Worm (Caenorhabditis elegans): ENCODE results near the gene F22B5.4.

F22B5.4 gene

ce11 chrII:8472916-8473315 lies 23.4 kb downstream of the F22B5.4 start:
- TF ChIP-seq ces-1 (GFP tag; optimal IDR thresholded peaks at IDR 0.05) = no peak
- no peak for TF ChIP-seq mab-5 (tag; optimal IDR thresholded peaks at IDR 0.05)
- TF ChIP-seq sptf-1 (tag; optimal IDR thresholded peaks at IDR 0.05) = no peak
- TF ChIP-seq sem-2 (GFP tag; optimal IDR thresholded peaks at IDR 0.05) = no peak
- no peak for TF ChIP-seq lin-32 (GFP tag; optimal IDR thresholded peaks at IDR 0.05)
- TF ChIP-seq mls-2 (tag; optimal IDR thresholded peaks at IDR 0.05) = no peak
- no peak for TF ChIP-seq nhr-76 (tag; optimal IDR thresholded peaks at IDR 0.05)
- no peak for TF ChIP-seq tbx-8 (GFP tag; optimal IDR thresholded peaks at IDR 0.05)
- no peak for TF ChIP-seq flh-1 (GFP tag; optimal IDR thresholded peaks at IDR 0.05)
- no peak for TF ChIP-seq ceh-39 (tag; optimal IDR thresholded peaks at IDR 0.05)
- no peak for TF ChIP-seq nhr-2 (tag; optimal IDR thresholded peaks at IDR 0.05)
- TF ChIP-seq elt-3 (tag; optimal IDR thresholded peaks at IDR 0.05) = no peak
- no peak for TF ChIP-seq nhr-237 (tag; optimal IDR thresholded peaks at IDR 0.05)
- no peak for TF ChIP-seq nhr-28 (tag; optimal IDR thresholded peaks at IDR 0.05)
- TF ChIP-seq ceh-43 (GFP tag; optimal IDR thresholded peaks at IDR 0.05) = no peak
- no peak for TF ChIP-seq mep-1 (tag; optimal IDR thresholded peaks at IDR 0.05)
- no peak for TF ChIP-seq unc-120 (tag; optimal IDR thresholded peaks at IDR 0.05; ENCODE audit: poor library complexity, severe bottlenecking)

ce11 chrII:8475306-8475822 lies 25.9 kb downstream of the F22B5.4 start, which contains the start of the genes M05D6.1 and M05D6.3:
Gene M05D6.1 (minus strand): TSS chrII:8475406.
Gene M05D6.3 (plus strand): TSS chrII:8475772.
- TF ChIP-seq drap-1 (GFP tag; optimal IDR thresholded peaks at IDR 0.05) (no peak), lin-32 (GFP tag; optimal IDR thresholded peaks at IDR 0.05) (no peak), sptf-1 (tag; optimal IDR thresholded peaks at IDR 0.05) (no peak), tbx-8 (GFP tag; optimal IDR thresholded peaks at IDR 0.05) (no peak), lsy-2 (tag; optimal IDR thresholded peaks at IDR 0.05) (no peak), bed-3 (GFP tag; optimal IDR thresholded peaks at IDR 0.05) (no peak), ztf-11 (tag; optimal IDR thresholded peaks at IDR 0.05) (no peak), nhr-28 (tag; optimal IDR thresholded peaks at IDR 0.05) (no peak)

- TF ChIP-seq nhr-12 (tag; optimal IDR thresholded peaks at IDR 0.05) (no peak), elt-1 (tag; optimal IDR thresholded peaks at IDR 0.05; ENCODE audit: borderline replicate concordance, insufficient read depth) (no peak), pha-4 (tag; optimal IDR thresholded peaks at IDR 0.05) (no peak)
Observed at ce11 chrII:8479337-8479736, 29.8 kb downstream of the F22B5.4 start.

- TF ChIP-seq lin-32 (GFP tag; optimal IDR thresholded peaks at IDR 0.05) (no peak), ceh-39 (tag; optimal IDR thresholded peaks at IDR 0.05) (no peak), elt-1 (tag; optimal IDR thresholded peaks at IDR 0.05; ENCODE audit: borderline replicate concordance, insufficient read depth) (no peak), sem-2 (GFP tag; optimal IDR thresholded peaks at IDR 0.05) (no peak)
Observed at ce11 chrII:8480166-8480565, 30.7 kb downstream of the F22B5.4 start, which contains the start of gene lact-4. Gene lact-4 (minus strand): TSS chrII:8480478.

- TF ChIP-seq ces-1 (GFP tag; optimal IDR thresholded peaks at IDR 0.05) = no peak
- TF ChIP-seq mep-1 (tag; optimal IDR thresholded peaks at IDR 0.05) = no peak
- peak; percentile 44 for TF ChIP-seq mab-5 (tag; optimal IDR thresholded peaks at IDR 0.05)
- peak; percentile 10 for TF ChIP-seq pha-4 (tag; optimal IDR thresholded peaks at IDR 0.05)
- peak; percentile 58 for TF ChIP-seq nhr-2 (tag; optimal IDR thresholded peaks at IDR 0.05)
- no peak for TF ChIP-seq nhr-28 (tag; optimal IDR thresholded peaks at IDR 0.05)
- no peak for TF ChIP-seq lin-32 (GFP tag; optimal IDR thresholded peaks at IDR 0.05)
- peak; percentile 34 for TF ChIP-seq ceh-39 (tag; optimal IDR thresholded peaks at IDR 0.05)
- peak; percentile 70 for TF ChIP-seq unc-62 (GFP tag; optimal IDR thresholded peaks at IDR 0.05)
- peak; percentile 84 for TF ChIP-seq hlh-1 (tag; optimal IDR thresholded peaks at IDR 0.05)
- no peak for TF ChIP-seq nhr-76 (tag; optimal IDR thresholded peaks at IDR 0.05)
- peak; percentile 62 for TF ChIP-seq unc-120 (tag; optimal IDR thresholded peaks at IDR 0.05; ENCODE audit: poor library complexity, severe bottlenecking)
- no peak for TF ChIP-seq nhr-237 (tag; optimal IDR thresholded peaks at IDR 0.05)
- TF ChIP-seq drap-1 (GFP tag; optimal IDR thresholded peaks at IDR 0.05) = no peak
Observed at ce11 chrII:8481033-8481708, 31.7 kb downstream of the F22B5.4 start.

ce11 chrII:8481731-8482253 lies 32.3 kb downstream of the F22B5.4 start, which contains the start of gene M05D6.5:
Gene M05D6.5 (minus strand): TSS chrII:8482203.
- TF ChIP-seq lsy-2 (tag; optimal IDR thresholded peaks at IDR 0.05) = no peak
- no peak for TF ChIP-seq mls-2 (tag; optimal IDR thresholded peaks at IDR 0.05)
- TF ChIP-seq ces-1 (GFP tag; optimal IDR thresholded peaks at IDR 0.05) = no peak
- TF ChIP-seq ham-2 (GFP tag; optimal IDR thresholded peaks at IDR 0.05) = no peak
- TF ChIP-seq unc-39 (tag; optimal IDR thresholded peaks at IDR 0.05) = no peak
- TF ChIP-seq nhr-76 (tag; optimal IDR thresholded peaks at IDR 0.05) = no peak
- no peak for TF ChIP-seq blmp-1 (tag; optimal IDR thresholded peaks at IDR 0.05)
- no peak for TF ChIP-seq unc-62 (GFP tag; optimal IDR thresholded peaks at IDR 0.05)
- no peak for TF ChIP-seq ceh-83 (GFP tag; optimal IDR thresholded peaks at IDR 0.05)
- TF ChIP-seq mab-5 (tag; optimal IDR thresholded peaks at IDR 0.05) = no peak
- no peak for TF ChIP-seq nhr-28 (tag; optimal IDR thresholded peaks at IDR 0.05)

Measured in whole organism, mixed stage, embryonic.